Fruit fly (Drosophila melanogaster) whole organism, prepupa: Measurements from ENCODE around the gene RpS19a.

Experiments
- Blimp-1 ChIP-seq: fragments of 200-800 bp; sonication (Bioruptor generic); optimal IDR thresholded peaks from 3 replicates; lab custom pipeline; 2017; ENCODE audit warnings: missing biosample characterization, missing genetic modification characterization, mild to moderate bottlenecking, moderate library complexity, missing genetic modification reagents
- CG11902 ChIP-seq: fragments of 200-800 bp; sonication (Bioruptor generic); optimal IDR thresholded peaks from 3 replicates; lab custom pipeline; 2016; ENCODE audit warnings: missing biosample characterization, missing genetic modification characterization
- CG15336 ChIP-seq: fragments of 200-800 bp; sonication (Bioruptor generic); IDR thresholded peaks from 2 replicates; pipeline ENCODE4 v1.3.6; 2022; ENCODE audit warnings: missing biosample characterization, missing genetic modification characterization
- CG1621 ChIP-seq: fragments of 200-800 bp; sonication (Bioruptor generic); optimal IDR thresholded peaks from 3 replicates; lab custom pipeline; 2018; ENCODE audit warnings: missing biosample characterization, mild to moderate bottlenecking, missing genetic modification characterization
- CG16779 ChIP-seq: fragments of 200-800 bp; sonication (Bioruptor generic); optimal IDR thresholded peaks from 3 replicates; lab custom pipeline; 2017; ENCODE audit warnings: missing biosample characterization, mild to moderate bottlenecking, missing genetic modification characterization
- CG31627 ChIP-seq: fragments of 200-800 bp; sonication (Bioruptor generic); optimal IDR thresholded peaks from 3 replicates; lab custom pipeline; 2016; ENCODE audit warnings: missing biosample characterization, missing genetic modification characterization
- CG34406 ChIP-seq: fragments of 200-800 bp; sonication (Bioruptor generic); optimal IDR thresholded peaks from 3 replicates; lab custom pipeline; 2016; ENCODE audit warnings: missing biosample characterization, missing genetic modification characterization
- CG3919 ChIP-seq: fragments of 200-800 bp; sonication (Bioruptor generic); optimal IDR thresholded peaks from 3 replicates; lab custom pipeline; 2016; ENCODE audit warnings: missing biosample characterization, missing genetic modification characterization
- CG6808 ChIP-seq: fragments of 200-800 bp; sonication (Bioruptor generic); optimal IDR thresholded peaks from 3 replicates; lab custom pipeline; 2017; ENCODE audit warnings: missing biosample characterization, missing genetic modification characterization, mild to moderate bottlenecking, moderate library complexity, missing genetic modification reagents
- CG6854 ChIP-seq: fragments of 200-800 bp; sonication (Bioruptor generic); optimal IDR thresholded peaks from 2 replicates; lab custom pipeline; 2017; ENCODE audit warnings: missing biosample characterization, mild to moderate bottlenecking, missing genetic modification characterization
- CG8119 ChIP-seq: fragments of 200-800 bp; sonication (Bioruptor generic); IDR thresholded peaks from 3 replicates; pipeline ENCODE4 v1.3.6; 2022; ENCODE audit warnings: missing biosample characterization, missing genetic modification characterization
- CG8319 ChIP-seq: fragments of 200-800 bp; sonication (Bioruptor generic); optimal IDR thresholded peaks from 3 replicates; lab custom pipeline; 2016; ENCODE audit warnings: missing biosample characterization, missing genetic modification characterization
- Eip75B ChIP-seq: fragments of 200-800 bp; sonication (Bioruptor generic); optimal IDR thresholded peaks from 3 replicates; lab custom pipeline; 2016; ENCODE audit warnings: missing biosample characterization, missing genetic modification characterization
- Eip78C ChIP-seq: fragments of 200-800 bp; sonication (Bioruptor generic); peaks from one replicate; lab custom pipeline; 2016; ENCODE audit warnings: missing biosample characterization, missing genetic modification characterization
- Eip93F ChIP-seq: fragments of 200-800 bp; sonication (Bioruptor generic); optimal IDR thresholded peaks from 2 replicates; lab custom pipeline; 2016; ENCODE audit warnings: missing biosample characterization, mild to moderate bottlenecking, missing genetic modification characterization
- Gug ChIP-seq: fragments of 200-800 bp; sonication (Bioruptor generic); IDR thresholded peaks from 2 replicates; pipeline ENCODE4 v1.3.6; 2022; ENCODE audit warnings: missing biosample characterization, missing genetic modification characterization
- Hr4 ChIP-seq: fragments of 200-800 bp; sonication (Bioruptor generic); optimal IDR thresholded peaks from 3 replicates; lab custom pipeline; 2016; ENCODE audit warnings: missing biosample characterization, missing genetic modification characterization
- Lpt ChIP-seq: fragments of 200-800 bp; sonication (Bioruptor generic); optimal IDR thresholded peaks from 3 replicates; lab custom pipeline; 2016; ENCODE audit warnings: missing biosample characterization, missing genetic modification characterization
- Met ChIP-seq: fragments of 200-800 bp; sonication (Bioruptor generic); optimal IDR thresholded peaks from 3 replicates; lab custom pipeline; 2016; ENCODE audit warnings: missing biosample characterization, missing genetic modification characterization
- OdsH ChIP-seq: fragments of 200-800 bp; sonication (Bioruptor generic); optimal IDR thresholded peaks from 3 replicates; lab custom pipeline; 2016; ENCODE audit warnings: missing biosample characterization, missing genetic modification characterization
- Sox102F ChIP-seq: fragments of 200-800 bp; sonication (Bioruptor generic); optimal IDR thresholded peaks from 2 replicates; lab custom pipeline; 2016; ENCODE audit warnings: missing biosample characterization, mild to moderate bottlenecking, missing genetic modification characterization
- Sox14 ChIP-seq: fragments of 200-800 bp; sonication (Bioruptor generic); optimal IDR thresholded peaks from 3 replicates; lab custom pipeline; 2016; ENCODE audit warnings: missing biosample characterization, missing genetic modification characterization
- achi ChIP-seq: fragments of 200-800 bp; sonication (Bioruptor generic); optimal IDR thresholded peaks from 3 replicates; lab custom pipeline; 2016; ENCODE audit warnings: missing biosample characterization, missing genetic modification characterization
- dac ChIP-seq: fragments of 200-800 bp; sonication (Bioruptor generic); optimal IDR thresholded peaks from 2 replicates; lab custom pipeline; 2017; ENCODE audit warnings: missing biosample characterization, mild to moderate bottlenecking, missing genetic modification characterization
- dsx ChIP-seq: fragments of 200-800 bp; optimal IDR thresholded peaks from 3 replicates; lab custom pipeline; 2019; ENCODE audit warnings: missing biosample characterization, mild to moderate bottlenecking, missing genetic modification characterization, moderate library complexity; ENCODE audit not compliant: poor library complexity, severe bottlenecking
- eg ChIP-seq: fragments of 200-800 bp; sonication (Bioruptor generic); IDR thresholded peaks from 3 replicates; pipeline ENCODE4 v1.3.6; 2022; ENCODE audit warnings: missing biosample characterization, missing genetic modification characterization
- fkh ChIP-seq: fragments of 200-800 bp; sonication (Bioruptor generic); optimal IDR thresholded peaks from 3 replicates; lab custom pipeline; 2017; ENCODE audit warnings: missing biosample characterization, mild to moderate bottlenecking, missing genetic modification characterization, moderate library complexity
- lz ChIP-seq: fragments of 200-800 bp; sonication (Bioruptor generic); optimal IDR thresholded peaks from 3 replicates; lab custom pipeline; 2016; ENCODE audit warnings: missing biosample characterization, missing genetic modification characterization
- net ChIP-seq: fragments of 200-800 bp; sonication (Bioruptor generic); optimal IDR thresholded peaks from 3 replicates; lab custom pipeline; 2016; ENCODE audit warnings: missing biosample characterization, missing genetic modification characterization
- salr ChIP-seq, 2 experiments: fragments of 200-800 bp; sonication (Bioruptor generic); optimal IDR thresholded peaks; 3 replicates each; lab custom pipeline; 2016 to 2018; ENCODE audit warnings: missing biosample characterization in 2 of 2, missing genetic modification characterization in 2 of 2, mild to moderate bottlenecking in 1 of 2
- spab ChIP-seq: fragments of 200-800 bp; sonication (Bioruptor generic); optimal IDR thresholded peaks from 2 replicates; lab custom pipeline; 2017; ENCODE audit warnings: missing biosample characterization, mild to moderate bottlenecking, missing genetic modification characterization, missing genetic modification reagents
- svp ChIP-seq: fragments of 200-800 bp; sonication (Bioruptor generic); peaks from one replicate; lab custom pipeline; 2016; ENCODE audit warnings: missing biosample characterization, missing genetic modification characterization
- topi ChIP-seq: fragments of 200-800 bp; sonication (Bioruptor generic); optimal IDR thresholded peaks from 3 replicates; lab custom pipeline; 2016; ENCODE audit warnings: missing biosample characterization, missing genetic modification characterization

The RpS19a gene

DNA sequence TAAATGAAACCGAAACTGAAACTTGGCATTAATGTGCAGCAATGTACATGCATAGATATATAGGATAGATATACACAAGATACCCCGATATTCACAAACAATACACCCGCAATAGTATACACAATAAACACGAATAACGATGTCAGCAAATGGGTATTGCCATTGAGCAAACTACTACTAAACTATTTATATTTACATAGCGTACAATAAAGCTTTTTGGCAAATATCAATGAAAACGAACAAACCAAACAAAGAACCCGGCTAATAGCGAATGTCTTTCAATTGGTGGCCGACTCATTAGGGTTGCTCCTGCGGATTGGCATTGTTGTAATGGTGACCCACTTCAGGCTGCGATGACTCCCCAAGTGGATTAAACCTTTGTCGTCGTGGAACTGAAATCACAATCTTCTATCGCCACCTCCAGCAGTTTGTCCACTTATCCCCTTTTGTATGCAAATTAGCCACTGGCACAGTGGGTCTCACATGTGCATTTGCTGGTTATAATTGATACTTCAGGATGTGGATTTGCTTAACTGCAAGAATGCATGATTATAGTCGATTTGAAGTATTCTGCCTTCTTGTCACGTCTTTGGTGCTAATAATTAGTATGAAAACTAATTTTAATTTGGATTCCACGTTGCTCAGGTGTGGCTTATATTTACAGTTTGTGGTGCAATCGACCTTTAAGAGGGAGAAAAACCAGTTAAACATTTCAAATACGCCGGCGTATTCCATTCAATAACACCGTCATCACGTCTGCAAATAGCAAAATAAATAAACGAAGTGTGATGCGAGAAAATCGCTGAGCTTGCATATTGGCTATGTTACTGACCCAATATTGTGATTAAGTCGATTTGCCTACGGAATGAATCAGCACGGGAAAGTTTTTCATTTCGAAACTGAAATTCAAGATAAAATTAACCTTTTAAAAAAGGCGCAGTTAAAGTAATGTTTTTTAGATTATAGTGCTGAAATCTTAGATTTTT is 12.7 kb downstream of the RpS19a start:
- peak; percentile 36 for TF ChIP-seq topi (GFP tag; lab: Kevin White, UChicago)
- TF ChIP-seq CG16779 (tag; lab: Kevin White, UChicago), result peak; percentile 48
- peak; percentile 61 for TF ChIP-seq Eip75B (GFP tag; lab: Kevin White, UChicago)
- TF ChIP-seq net (GFP tag; lab: Kevin White, UChicago), result peak; percentile 41
- TF ChIP-seq Eip78C (GFP tag; lab: Kevin White, UChicago), result peak; percentile 91
- 0 out of 3 replicates have a peak, but pooled peaks have one; percentile 27 for TF ChIP-seq eg
- TF ChIP-seq CG15336 (GFP tag; lab: Robert Waterston, UW), result peak; percentile 44; the same call in 1 of the 2 replicates
- no peak for TF ChIP-seq CG1621 (tag; lab: Kevin White, UChicago)
- TF ChIP-seq lz (GFP tag; lab: Kevin White, UChicago), result peak; percentile 44
- TF ChIP-seq CG11902 (GFP tag; lab: Kevin White, UChicago), result no peak
- TF ChIP-seq Gug (GFP tag; lab: Robert Waterston, UW), result no peak
- no peak for TF ChIP-seq salr (GFP tag; optimal IDR thresholded peaks at IDR 0.05; lab: Kevin White, UChicago)
- peak; percentile 28 for TF ChIP-seq dsx (GFP tag; lab: Kevin White, UChicago)
- TF ChIP-seq Sox14 (GFP tag; lab: Kevin White, UChicago), result peak; percentile 13
- TF ChIP-seq Hr4, result peak; percentile 85
- no peak for TF ChIP-seq CG34406 (GFP tag; lab: Kevin White, UChicago)
- TF ChIP-seq svp, result peak; percentile 82
- TF ChIP-seq Met (GFP tag; lab: Kevin White, UChicago), result peak; percentile 69
- no peak for TF ChIP-seq CG31627 (GFP tag; lab: Kevin White, UChicago)
- peak; percentile 27 for TF ChIP-seq Eip93F (GFP tag; lab: Kevin White, UChicago)
- TF ChIP-seq fkh (GFP tag; lab: Kevin White, UChicago), result peak; percentile 82
- TF ChIP-seq, all 60 proteins: peak for 15

DNA sequence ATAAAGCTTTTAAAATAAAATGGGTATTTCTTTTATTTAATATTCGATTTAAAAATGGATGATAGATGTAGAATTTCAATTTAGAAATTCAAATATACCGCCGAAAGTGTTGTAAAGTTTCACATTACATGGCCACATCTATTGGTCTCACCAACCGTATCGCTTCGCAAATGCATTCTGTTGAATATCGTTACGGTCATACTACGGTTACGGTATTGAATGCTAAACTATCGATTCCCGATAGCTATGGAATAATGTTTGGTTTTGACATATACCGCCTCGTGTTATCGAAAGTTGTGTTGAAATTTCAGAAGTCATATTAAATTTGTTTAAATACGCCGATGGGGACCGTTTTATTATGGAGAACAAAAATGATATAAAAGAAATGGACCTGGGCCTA is 13.4 kb downstream of the RpS19a start, which contains the start of the genes CG32573 and CG42512:
TSS of gene CG32573 (plus strand) at position 279 of the 400 bp plus-strand sequence.
TSS of gene CG42512 (plus strand) at position 279 of the 400 bp plus-strand sequence.
- no peak for TF ChIP-seq OdsH (GFP tag; lab: Kevin White, UChicago)
- TF ChIP-seq CG3919 (GFP tag; lab: Kevin White, UChicago), result peak; percentile 0
- peak; percentile 60 for TF ChIP-seq achi (GFP tag; lab: Kevin White, UChicago)
- peak; percentile 95 for TF ChIP-seq CG1621 (tag; lab: Kevin White, UChicago)
- TF ChIP-seq CG6808 (GFP tag; lab: Kevin White, UChicago), result no peak

DNA sequence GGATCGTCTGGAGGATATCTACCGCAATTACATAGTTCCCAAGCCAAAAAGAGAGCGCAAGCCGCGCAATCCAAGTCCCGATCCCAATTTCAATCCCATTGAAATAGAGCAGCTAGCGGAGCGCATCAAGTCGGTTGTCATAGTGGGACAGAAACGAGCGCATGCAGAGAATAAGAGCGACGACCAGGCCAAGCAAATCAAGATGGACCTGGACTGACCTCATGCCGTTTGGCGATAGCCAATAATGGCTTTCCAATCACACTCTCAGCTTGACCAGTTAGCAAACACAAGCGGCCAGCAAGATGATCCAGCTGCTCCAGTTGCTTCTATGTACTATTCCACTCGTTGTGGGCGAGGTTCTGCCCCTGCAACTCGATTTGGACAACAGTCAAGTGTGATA is 13.9 kb downstream of the RpS19a start:
- TF ChIP-seq fkh (GFP tag; lab: Kevin White, UChicago) (no peak), svp (peak; percentile 98), Eip78C (GFP tag; lab: Kevin White, UChicago) (peak; percentile 16)

DNA sequence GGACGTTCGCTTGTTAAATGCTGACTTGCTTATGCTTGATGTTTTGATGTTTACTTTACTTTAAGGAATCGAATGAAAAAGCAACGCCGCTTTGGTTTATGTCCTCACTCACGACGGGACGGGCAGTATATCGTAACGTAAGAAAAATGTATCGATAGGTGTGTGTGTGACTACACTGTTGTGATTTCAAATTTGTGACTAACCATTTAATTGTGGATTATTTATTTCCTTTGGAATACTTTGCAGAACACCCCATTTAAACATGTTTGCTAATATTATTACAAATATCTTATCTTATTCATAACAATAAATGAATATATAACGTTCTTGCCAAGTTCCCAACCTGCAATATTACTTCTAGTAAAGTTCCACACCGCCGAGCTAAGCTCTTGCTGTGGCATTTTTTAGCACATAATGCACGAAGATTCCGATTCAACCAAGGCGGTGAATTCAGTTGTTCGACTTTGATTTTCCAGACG is 17.3 kb downstream of the RpS19a start, which contains the start of the genes Nemp and r:
TSS of gene Nemp (minus strand) at position 85 of the 479 bp plus-strand sequence.
TSS of gene r (plus strand) at position 429 of the 479 bp plus-strand sequence.
- no peak for TF ChIP-seq CG11902 (GFP tag; lab: Kevin White, UChicago)
- TF ChIP-seq CG8319 (GFP tag; lab: Kevin White, UChicago), result no peak
- TF ChIP-seq CG1621 (tag; lab: Kevin White, UChicago), result no peak
- no peak for TF ChIP-seq OdsH (GFP tag; lab: Kevin White, UChicago)
- TF ChIP-seq Lpt, result no peak
- TF ChIP-seq fkh (GFP tag; lab: Kevin White, UChicago), result peak; percentile 86
- no peak for TF ChIP-seq Sox102F (GFP tag; lab: Kevin White, UChicago)
- peak; percentile 7 for TF ChIP-seq Sox14 (GFP tag; lab: Kevin White, UChicago)
- no peak for TF ChIP-seq CG3919 (GFP tag; lab: Kevin White, UChicago)
- no peak for TF ChIP-seq dac
- no peak for TF ChIP-seq Blimp-1 (GFP tag; lab: Kevin White, UChicago)
- TF ChIP-seq CG31627 (GFP tag; lab: Kevin White, UChicago), result no peak
- TF ChIP-seq spab (GFP tag; lab: Kevin White, UChicago), result no peak
- TF ChIP-seq CG6854 (GFP tag; lab: Kevin White, UChicago), result no peak
- TF ChIP-seq CG34406 (GFP tag; lab: Kevin White, UChicago), result no peak
- TF ChIP-seq CG8119 (GFP tag; lab: Robert Waterston, UW), result no peak
